Fruit fly (Drosophila melanogaster) whole organism, prepupa: Measurements from ENCODE around the gene Nepl5.

Source experiments
- CG10631 ChIP-seq: fragments of 200-800 bp; sonication (Bioruptor generic); optimal IDR thresholded peaks from 2 replicates; lab custom pipeline; 2016; ENCODE audit warnings: missing biosample characterization, missing genetic modification characterization
- CG10669 ChIP-seq: fragments of 200-800 bp; sonication (Bioruptor generic); optimal IDR thresholded peaks from 3 replicates; lab custom pipeline; 2018; ENCODE audit warnings: missing biosample characterization, mild to moderate bottlenecking, missing genetic modification characterization, moderate library complexity
- CG11294 ChIP-seq: fragments of 200-800 bp; sonication (Bioruptor generic); IDR thresholded peaks from 2 replicates; pipeline ENCODE4 v1.3.6; 2022; ENCODE audit warnings: missing biosample characterization, missing genetic modification characterization
- CG11762 ChIP-seq: fragments of 200-800 bp; sonication (Bioruptor generic); optimal IDR thresholded peaks from 3 replicates; lab custom pipeline; 2016; ENCODE audit warnings: missing biosample characterization, missing genetic modification characterization; ENCODE audit not compliant: insufficient read depth
- CG11902 ChIP-seq: fragments of 200-800 bp; sonication (Bioruptor generic); optimal IDR thresholded peaks from 3 replicates; lab custom pipeline; 2016; ENCODE audit warnings: missing biosample characterization, missing genetic modification characterization
- CG15336 ChIP-seq: fragments of 200-800 bp; sonication (Bioruptor generic); IDR thresholded peaks from 2 replicates; pipeline ENCODE4 v1.3.6; 2022; ENCODE audit warnings: missing biosample characterization, missing genetic modification characterization
- CG1621 ChIP-seq: fragments of 200-800 bp; sonication (Bioruptor generic); optimal IDR thresholded peaks from 3 replicates; lab custom pipeline; 2018; ENCODE audit warnings: missing biosample characterization, mild to moderate bottlenecking, missing genetic modification characterization
- CG16779 ChIP-seq: fragments of 200-800 bp; sonication (Bioruptor generic); optimal IDR thresholded peaks from 3 replicates; lab custom pipeline; 2017; ENCODE audit warnings: missing biosample characterization, mild to moderate bottlenecking, missing genetic modification characterization
- CG3032 ChIP-seq: fragments of 200-800 bp; optimal IDR thresholded peaks from 2 replicates; lab custom pipeline; 2019; ENCODE audit warnings: missing biosample characterization, mild to moderate bottlenecking, missing genetic modification characterization, moderate library complexity
- CG31627 ChIP-seq: fragments of 200-800 bp; sonication (Bioruptor generic); optimal IDR thresholded peaks from 3 replicates; lab custom pipeline; 2016; ENCODE audit warnings: missing biosample characterization, missing genetic modification characterization
- CG34406 ChIP-seq: fragments of 200-800 bp; sonication (Bioruptor generic); optimal IDR thresholded peaks from 3 replicates; lab custom pipeline; 2016; ENCODE audit warnings: missing biosample characterization, missing genetic modification characterization
- CG3919 ChIP-seq: fragments of 200-800 bp; sonication (Bioruptor generic); optimal IDR thresholded peaks from 3 replicates; lab custom pipeline; 2016; ENCODE audit warnings: missing biosample characterization, missing genetic modification characterization
- CG6163 ChIP-seq: fragments of 200-800 bp; sonication (Bioruptor generic); IDR thresholded peaks from 3 replicates; pipeline ENCODE4 v1.3.6; 2022; ENCODE audit warnings: missing biosample characterization, missing genetic modification characterization
- CG6276 ChIP-seq: fragments of 200-800 bp; sonication (Bioruptor generic); optimal IDR thresholded peaks from 2 replicates; lab custom pipeline; 2017; ENCODE audit warnings: missing biosample characterization, mild to moderate bottlenecking, missing genetic modification characterization
- CG6792 ChIP-seq: fragments of 200-800 bp; sonication (Bioruptor generic); optimal IDR thresholded peaks from 3 replicates; lab custom pipeline; 2016; ENCODE audit warnings: missing biosample characterization, missing genetic modification characterization
- CG6808 ChIP-seq: fragments of 200-800 bp; sonication (Bioruptor generic); optimal IDR thresholded peaks from 3 replicates; lab custom pipeline; 2017; ENCODE audit warnings: missing biosample characterization, missing genetic modification characterization, mild to moderate bottlenecking, moderate library complexity, missing genetic modification reagents
- CG6854 ChIP-seq: fragments of 200-800 bp; sonication (Bioruptor generic); optimal IDR thresholded peaks from 2 replicates; lab custom pipeline; 2017; ENCODE audit warnings: missing biosample characterization, mild to moderate bottlenecking, missing genetic modification characterization
- CG8119 ChIP-seq: fragments of 200-800 bp; sonication (Bioruptor generic); IDR thresholded peaks from 3 replicates; pipeline ENCODE4 v1.3.6; 2022; ENCODE audit warnings: missing biosample characterization, missing genetic modification characterization
- CG8632 ChIP-seq: fragments of 200-800 bp; sonication (Bioruptor generic); optimal IDR thresholded peaks from 3 replicates; lab custom pipeline; 2016; ENCODE audit warnings: missing biosample characterization, missing genetic modification characterization
- CG9139 ChIP-seq: fragments of 200-800 bp; sonication (Bioruptor generic); optimal IDR thresholded peaks from 3 replicates; lab custom pipeline; 2017; ENCODE audit warnings: missing biosample characterization, mild to moderate bottlenecking, missing genetic modification characterization
- Eip78C ChIP-seq: fragments of 200-800 bp; sonication (Bioruptor generic); peaks from one replicate; lab custom pipeline; 2016; ENCODE audit warnings: missing biosample characterization, missing genetic modification characterization
- Eip93F ChIP-seq: fragments of 200-800 bp; sonication (Bioruptor generic); optimal IDR thresholded peaks from 2 replicates; lab custom pipeline; 2016; ENCODE audit warnings: missing biosample characterization, mild to moderate bottlenecking, missing genetic modification characterization
- Ets96B ChIP-seq: fragments of 200-800 bp; optimal IDR thresholded peaks from 2 replicates; lab custom pipeline; 2019; ENCODE audit warnings: missing biosample characterization, mild to moderate bottlenecking, missing genetic modification characterization, moderate library complexity
- Lpt ChIP-seq: fragments of 200-800 bp; sonication (Bioruptor generic); optimal IDR thresholded peaks from 3 replicates; lab custom pipeline; 2016; ENCODE audit warnings: missing biosample characterization, missing genetic modification characterization
- Sox102F ChIP-seq: fragments of 200-800 bp; sonication (Bioruptor generic); optimal IDR thresholded peaks from 2 replicates; lab custom pipeline; 2016; ENCODE audit warnings: missing biosample characterization, mild to moderate bottlenecking, missing genetic modification characterization
- Sox14 ChIP-seq: fragments of 200-800 bp; sonication (Bioruptor generic); optimal IDR thresholded peaks from 3 replicates; lab custom pipeline; 2016; ENCODE audit warnings: missing biosample characterization, missing genetic modification characterization
- Sox15 ChIP-seq: fragments of 200-800 bp; sonication (Bioruptor generic); optimal IDR thresholded peaks from 3 replicates; lab custom pipeline; 2016; ENCODE audit warnings: missing biosample characterization, missing genetic modification characterization
- achi ChIP-seq: fragments of 200-800 bp; sonication (Bioruptor generic); optimal IDR thresholded peaks from 3 replicates; lab custom pipeline; 2016; ENCODE audit warnings: missing biosample characterization, missing genetic modification characterization
- cyc ChIP-seq: fragments of 200-800 bp; sonication (Bioruptor generic); optimal IDR thresholded peaks from 3 replicates; lab custom pipeline; 2016; ENCODE audit warnings: missing biosample characterization, missing genetic modification characterization
- dsx ChIP-seq: fragments of 200-800 bp; optimal IDR thresholded peaks from 3 replicates; lab custom pipeline; 2019; ENCODE audit warnings: missing biosample characterization, mild to moderate bottlenecking, missing genetic modification characterization, moderate library complexity; ENCODE audit not compliant: poor library complexity, severe bottlenecking
- eg ChIP-seq: fragments of 200-800 bp; sonication (Bioruptor generic); IDR thresholded peaks from 3 replicates; pipeline ENCODE4 v1.3.6; 2022; ENCODE audit warnings: missing biosample characterization, missing genetic modification characterization
- esn ChIP-seq: fragments of 200-800 bp; sonication (Bioruptor generic); optimal IDR thresholded peaks from 2 replicates; lab custom pipeline; 2016; ENCODE audit warnings: missing biosample characterization, mild to moderate bottlenecking, missing genetic modification characterization, moderate library complexity
- fkh ChIP-seq: fragments of 200-800 bp; sonication (Bioruptor generic); optimal IDR thresholded peaks from 3 replicates; lab custom pipeline; 2017; ENCODE audit warnings: missing biosample characterization, mild to moderate bottlenecking, missing genetic modification characterization, moderate library complexity
- net ChIP-seq: fragments of 200-800 bp; sonication (Bioruptor generic); optimal IDR thresholded peaks from 3 replicates; lab custom pipeline; 2016; ENCODE audit warnings: missing biosample characterization, missing genetic modification characterization
- pdm3 ChIP-seq: fragments of 200-800 bp; sonication (Bioruptor generic); optimal IDR thresholded peaks from 3 replicates; lab custom pipeline; 2016; ENCODE audit warnings: missing biosample characterization, missing genetic modification characterization
- salr ChIP-seq, 2 experiments: fragments of 200-800 bp; sonication (Bioruptor generic); optimal IDR thresholded peaks; 3 replicates each; lab custom pipeline; 2016 to 2018; ENCODE audit warnings: missing biosample characterization in 2 of 2, missing genetic modification characterization in 2 of 2, mild to moderate bottlenecking in 1 of 2
- spab ChIP-seq: fragments of 200-800 bp; sonication (Bioruptor generic); optimal IDR thresholded peaks from 2 replicates; lab custom pipeline; 2017; ENCODE audit warnings: missing biosample characterization, mild to moderate bottlenecking, missing genetic modification characterization, missing genetic modification reagents
- ss ChIP-seq, 2 experiments: fragments of 200-800 bp; sonication (Bioruptor generic); optimal IDR thresholded peaks; 2 replicates in 1 of 2; 3 replicates in 1 of 2; lab custom pipeline; 2017 to 2018; ENCODE audit warnings: mild to moderate bottlenecking in 2 of 2, missing biosample characterization in 2 of 2, missing genetic modification characterization in 2 of 2, moderate library complexity in 1 of 2
- svp ChIP-seq: fragments of 200-800 bp; sonication (Bioruptor generic); peaks from one replicate; lab custom pipeline; 2016; ENCODE audit warnings: missing biosample characterization, missing genetic modification characterization
- vri ChIP-seq: fragments of 200-800 bp; sonication (Bioruptor generic); optimal IDR thresholded peaks from 3 replicates; lab custom pipeline; 2016; ENCODE audit warnings: missing biosample characterization, mild to moderate bottlenecking, missing genetic modification characterization

Gene Nepl5

dm6 chr2L:6339010-6339897 is 41.8 kb upstream of the Nepl5 start (continued):
- TF ChIP-seq CG11902 (GFP tag; lab: Kevin White, UChicago) (no peak), CG31627 (GFP tag; lab: Kevin White, UChicago) (peak; percentile 38), CG11762 (no peak), Sox102F (GFP tag; lab: Kevin White, UChicago) (peak; percentile 23), CG6808 (GFP tag; lab: Kevin White, UChicago) (peak; percentile 74), dsx (GFP tag; lab: Kevin White, UChicago) (no peak), Sox15 (GFP tag; lab: Kevin White, UChicago) (peak; percentile 2), CG3032 (peak; percentile 1), CG6854 (GFP tag; lab: Kevin White, UChicago) (peak; percentile 62), CG6792 (GFP tag; lab: Kevin White, UChicago) (peak; percentile 26), CG6276 (GFP tag; lab: Kevin White, UChicago) (peak; percentile 55), fkh (GFP tag; lab: Kevin White, UChicago) (peak; percentile 0), achi (GFP tag; lab: Kevin White, UChicago) (peak; percentile 6), Eip93F (no peak), CG34406 (GFP tag; lab: Kevin White, UChicago) (no peak), Lpt (no peak), CG1621 (peak; percentile 28), CG8119 (peak; percentile 57), ss (GFP tag; optimal IDR thresholded peaks at IDR 0.05; lab: Kevin White, UChicago) (peak; percentile 84 to 88)

dm6 chr2L:6340222-6340725 is 40.8 kb upstream of the Nepl5 start:
- no peak for TF ChIP-seq CG34406 (GFP tag; lab: Kevin White, UChicago)
- TF ChIP-seq pdm3 (GFP tag; lab: Kevin White, UChicago) = no peak
- TF ChIP-seq dsx (GFP tag; lab: Kevin White, UChicago) = no peak
- no peak for TF ChIP-seq CG11902 (GFP tag; lab: Kevin White, UChicago)
- TF ChIP-seq Ets96B (tag; lab: Kevin White, UChicago) = no peak
- no peak for TF ChIP-seq fkh (GFP tag; lab: Kevin White, UChicago)
- no peak for TF ChIP-seq CG10631 (GFP tag; lab: Kevin White, UChicago)
- TF ChIP-seq CG15336 (GFP tag; lab: Robert Waterston, UW) = no peak
- no peak for TF ChIP-seq Sox14 (GFP tag; lab: Kevin White, UChicago)
- TF ChIP-seq, all 60 proteins: peak for 0

- TF ChIP-seq Eip93F (no peak), Eip78C (GFP tag; lab: Kevin White, UChicago) (peak; percentile 29)
Observed at dm6 chr2L:6341246-6341645, 39.8 kb upstream of the Nepl5 start.

dm6 chr2L:6343084-6343873 is 37.8 kb upstream of the Nepl5 start:
- TF ChIP-seq Ets96B (tag; lab: Kevin White, UChicago) = no peak
- no peak for TF ChIP-seq CG10669 (GFP tag; lab: Kevin White, UChicago)
- TF ChIP-seq cyc (GFP tag; lab: Kevin White, UChicago) = no peak
- no peak for TF ChIP-seq esn (GFP tag; lab: Kevin White, UChicago)
- peak; percentile 51 for TF ChIP-seq CG1621
- TF ChIP-seq CG16779 = no peak
- TF ChIP-seq net (GFP tag; lab: Kevin White, UChicago) = no peak
- TF ChIP-seq salr (GFP tag; optimal IDR thresholded peaks at IDR 0.05; lab: Kevin White, UChicago) = no peak
- TF ChIP-seq spab = no peak
- peak; percentile 55 for TF ChIP-seq Eip93F
- peak; percentile 30 for TF ChIP-seq fkh (GFP tag; lab: Kevin White, UChicago)
- no peak for TF ChIP-seq CG8632 (GFP tag; lab: Kevin White, UChicago)
- TF ChIP-seq CG3919 = no peak
- no peak for TF ChIP-seq CG15336 (GFP tag; lab: Robert Waterston, UW)
- peak; percentile 91 for TF ChIP-seq vri (GFP tag; lab: Kevin White, UChicago)
- TF ChIP-seq Sox14 (GFP tag; lab: Kevin White, UChicago) = peak; percentile 9
- no peak for TF ChIP-seq eg (GFP tag; lab: Robert Waterston, UW)
- TF ChIP-seq CG9139 (GFP tag; lab: Kevin White, UChicago) = no peak
- TF ChIP-seq CG6276 (GFP tag; lab: Kevin White, UChicago) = no peak
- no peak for TF ChIP-seq CG6163
- TF ChIP-seq svp = peak; percentile 75
- no peak for TF ChIP-seq achi (GFP tag; lab: Kevin White, UChicago)
- no peak for TF ChIP-seq CG11294 (GFP tag; lab: Robert Waterston, UW)
